Fruit fly (Drosophila melanogaster): ENCODE results near the gene Dr.

- no peak for TF ChIP-seq CG12768 (GFP tag; optimal IDR thresholded peaks at IDR 0.05)
- TF ChIP-seq CG5204 (GFP tag; optimal IDR thresholded peaks at IDR 0.05), result no peak
- TF ChIP-seq Clk (GFP tag; optimal IDR thresholded peaks at IDR 0.05), result no peak
- TF ChIP-seq Crg-1 (GFP tag; optimal IDR thresholded peaks at IDR 0.05), result no peak
Measured at dm6 chr3R:29506581-29506980, 49.6 kb upstream of the Dr start.

All from whole organism, adult.